Fruit fly (Drosophila melanogaster) whole organism, embryonic: ENCODE data around the gene CG8677.

Experiments
- Antp ChIP-seq: fragments of 200-800 bp; sonication (Bioruptor generic); optimal IDR thresholded peaks from 3 replicates; lab custom pipeline; 2016; ENCODE audit warnings: missing biosample characterization, missing genetic modification characterization
- Atf6 ChIP-seq: fragments of 200-800 bp; sonication (Bioruptor generic); IDR thresholded peaks from 2 replicates; pipeline ENCODE4 v1.3.6; 2022; ENCODE audit warnings: missing biosample characterization, missing genetic modification characterization
- Blimp-1 ChIP-seq: fragments of 200-800 bp; sonication (Bioruptor generic); optimal IDR thresholded peaks from 3 replicates; lab custom pipeline; 2018; ENCODE audit warnings: missing biosample characterization, missing genetic modification characterization, mild to moderate bottlenecking, moderate library complexity, missing genetic modification reagents
- CG10267 ChIP-seq: fragments of 200-800 bp; sonication (Bioruptor generic); optimal IDR thresholded peaks from 2 replicates; lab custom pipeline; 2018; ENCODE audit warnings: missing biosample characterization, mild to moderate bottlenecking, missing genetic modification characterization, moderate library complexity
- CG12769 ChIP-seq: fragments of 200-800 bp; sonication (Bioruptor generic); optimal IDR thresholded peaks from 2 replicates; lab custom pipeline; 2019; ENCODE audit warnings: missing biosample characterization, mild to moderate bottlenecking, missing genetic modification characterization, moderate library complexity
- CG14050 ChIP-seq: fragments of 200-800 bp; sonication (Bioruptor generic); IDR thresholded peaks from 3 replicates; pipeline ENCODE4 v1.3.6; 2022; ENCODE audit warnings: missing biosample characterization, missing genetic modification characterization
- CG2120 ChIP-seq: fragments of 200-800 bp; sonication (Bioruptor generic); optimal IDR thresholded peaks from 3 replicates; lab custom pipeline; 2016; ENCODE audit warnings: missing biosample characterization, missing genetic modification characterization
- CG31441 ChIP-seq: fragments of 200-800 bp; sonication (Bioruptor generic); IDR thresholded peaks from 2 replicates; pipeline ENCODE4 v1.3.6; 2022; ENCODE audit warnings: missing biosample characterization, missing genetic modification characterization
- CG3281 ChIP-seq: fragments of 200-800 bp; sonication (Bioruptor generic); optimal IDR thresholded peaks from 3 replicates; lab custom pipeline; 2017; ENCODE audit warnings: missing biosample characterization, mild to moderate bottlenecking, missing genetic modification characterization
- CG8765 ChIP-seq: fragments of 200-800 bp; sonication (Bioruptor generic); IDR thresholded peaks from 2 replicates; pipeline ENCODE4 v1.3.6; 2022; ENCODE audit warnings: missing biosample characterization, missing genetic modification characterization
- CoRest ChIP-seq: fragments of 200-800 bp; sonication (Bioruptor generic); optimal IDR thresholded peaks from 3 replicates; lab custom pipeline; 2018; ENCODE audit warnings: missing biosample characterization, mild to moderate bottlenecking, missing genetic modification characterization, moderate library complexity
- Drgx ChIP-seq: fragments of 200-800 bp; sonication (Bioruptor generic); IDR thresholded peaks from 2 replicates; pipeline ENCODE4 v1.3.6; 2022; ENCODE audit warnings: missing biosample characterization, missing genetic modification characterization
- Hand ChIP-seq: fragments of 200-800 bp; sonication (Bioruptor generic); optimal IDR thresholded peaks from 2 replicates; lab custom pipeline; 2017; ENCODE audit warnings: mild to moderate bottlenecking, missing biosample characterization, missing genetic modification reagents, missing genetic modification characterization
- Hmr ChIP-seq: fragments of 200-800 bp; sonication (Bioruptor generic); optimal IDR thresholded peaks from 3 replicates; lab custom pipeline; 2017; ENCODE audit warnings: mild to moderate bottlenecking, missing biosample characterization, missing genetic modification reagents, missing genetic modification characterization
- Hmx ChIP-seq: fragments of 200-800 bp; sonication (Bioruptor generic); optimal IDR thresholded peaks from 2 replicates; lab custom pipeline; 2016; ENCODE audit warnings: missing biosample characterization, missing genetic modification characterization
- Hr78 ChIP-seq, 2 experiments: fragments of 200-800 bp in 1 of 2; fragments of >200 bp in 1 of 2; sonication (Bioruptor generic) in 1 of 2; optimal IDR thresholded peaks; 2 replicates each; lab custom pipeline; 2017 to 2019; ENCODE audit warnings: missing biosample characterization in 2 of 2, missing genetic modification characterization in 2 of 2, mild to moderate bottlenecking in 1 of 2, moderate library complexity in 1 of 2
- MESR4 ChIP-seq: fragments of 200-800 bp; sonication (Bioruptor generic); optimal IDR thresholded peaks from 2 replicates; lab custom pipeline; 2018; ENCODE audit warnings: missing biosample characterization, mild to moderate bottlenecking, missing genetic modification characterization, moderate library complexity
- Mad ChIP-seq: fragments of 200-800 bp; sonication (Bioruptor generic); optimal IDR thresholded peaks from 2 replicates; lab custom pipeline; 2016; ENCODE audit warnings: missing biosample characterization, missing genetic modification characterization
- Med ChIP-seq: fragments of 200-800 bp; sonication (Bioruptor generic); peaks from one replicate; lab custom pipeline; 2016; ENCODE audit warnings: missing biosample characterization, missing genetic modification characterization, mild to moderate bottlenecking, inconsistent platforms, moderate library complexity
- Neu2 ChIP-seq: fragments of 200-800 bp; sonication (Bioruptor generic); optimal IDR thresholded peaks from 3 replicates; lab custom pipeline; 2016; ENCODE audit warnings: missing biosample characterization, missing genetic modification characterization, borderline replicate concordance
- Nf-YA ChIP-seq: fragments of 200-800 bp; sonication (Bioruptor generic); IDR thresholded peaks from 2 replicates; pipeline ENCODE4 v1.3.6; 2022; ENCODE audit warnings: missing biosample characterization, missing genetic modification characterization
- Rx ChIP-seq: fragments of 200-800 bp; sonication (Bioruptor generic); IDR thresholded peaks from 2 replicates; pipeline ENCODE4 v1.3.6; 2022; ENCODE audit warnings: missing biosample characterization, missing genetic modification characterization
- Scr ChIP-seq: fragments of 200-800 bp; sonication (Bioruptor generic); IDR thresholded peaks from 2 replicates; pipeline ENCODE4 v1.3.6; 2022; ENCODE audit warnings: missing biosample characterization, missing genetic modification characterization; ENCODE audit not compliant: partially characterized antibody
- Spps ChIP-seq: fragments of 200-800 bp; sonication (Bioruptor generic); optimal IDR thresholded peaks from 2 replicates; lab custom pipeline; 2018; ENCODE audit warnings: missing biosample characterization, mild to moderate bottlenecking, missing genetic modification characterization
- Sry-β ChIP-seq: fragments of 200-800 bp; sonication (Bioruptor generic); optimal IDR thresholded peaks from 2 replicates; lab custom pipeline; 2018; ENCODE audit warnings: missing biosample characterization, mild to moderate bottlenecking, missing genetic modification characterization, moderate library complexity
- Trl ChIP-seq, 3 experiments: fragments of >200 bp in 2 of 3; fragments of 200-800 bp in 1 of 3; sonication (Bioruptor generic) in 1 of 3; optimal IDR thresholded peaks; 2 replicates in 1 of 3; 3 replicates in 2 of 3; lab custom pipeline; 2016 to 2017; ENCODE audit warnings: missing biosample characterization in 1 of 3, missing genetic modification characterization in 1 of 3
- cg ChIP-seq: fragments of 200-800 bp; sonication (Bioruptor generic); optimal IDR thresholded peaks from 3 replicates; lab custom pipeline; 2019; ENCODE audit warnings: missing biosample characterization, mild to moderate bottlenecking, missing genetic modification characterization, moderate library complexity
- chinmo ChIP-seq: fragments of 200-800 bp; sonication (Bioruptor generic); IDR thresholded peaks from 4 replicates; pipeline ENCODE4 v1.3.6; 2022; ENCODE audit warnings: missing biosample characterization, missing genetic modification characterization; ENCODE audit not compliant: partially characterized antibody
- chn ChIP-seq: fragments of 200-800 bp; sonication (Bioruptor generic); optimal IDR thresholded peaks from 2 replicates; lab custom pipeline; 2016; ENCODE audit warnings: missing biosample characterization, missing genetic modification characterization
- crol ChIP-seq: fragments of 200-800 bp; sonication (Bioruptor generic); IDR thresholded peaks from 2 replicates; pipeline ENCODE4 v1.3.6; 2022; ENCODE audit warnings: missing biosample characterization, missing genetic modification characterization
- hb ChIP-seq: fragments of 200-800 bp; sonication (Bioruptor generic); IDR thresholded peaks from 3 replicates; pipeline ENCODE4 v1.3.6; 2022; ENCODE audit warnings: missing biosample characterization, missing genetic modification characterization; ENCODE audit not compliant: partially characterized antibody
- kni ChIP-seq: fragments of 200-800 bp; sonication (Bioruptor generic); optimal IDR thresholded peaks from 3 replicates; lab custom pipeline; 2017; ENCODE audit warnings: mild to moderate bottlenecking, missing biosample characterization, missing genetic modification reagents, missing genetic modification characterization
- knrl ChIP-seq: fragments of 200-800 bp; sonication (Bioruptor generic); IDR thresholded peaks from 3 replicates; pipeline ENCODE4 v1.3.6; 2022; ENCODE audit warnings: missing biosample characterization, missing genetic modification characterization; ENCODE audit not compliant: partially characterized antibody
- mld ChIP-seq: fragments of 200-800 bp; sonication (Bioruptor generic); IDR thresholded peaks from 3 replicates; pipeline ENCODE4 v1.3.6; 2022; ENCODE audit warnings: missing biosample characterization, missing genetic modification characterization; ENCODE audit not compliant: partially characterized antibody
- nerfin-1 ChIP-seq: fragments of 200-800 bp; sonication (Bioruptor generic); optimal IDR thresholded peaks from 3 replicates; lab custom pipeline; 2019; ENCODE audit warnings: missing biosample characterization, mild to moderate bottlenecking, missing genetic modification characterization, moderate library complexity
- prd ChIP-seq, 3 experiments: fragments of >200 bp in 2 of 3; fragments of 200-800 bp in 1 of 3; sonication (Bioruptor generic) in 1 of 3; optimal IDR thresholded peaks in 2 of 3; IDR thresholded peaks in 1 of 3; 2 replicates in 2 of 3; 3 replicates in 1 of 3; pipeline versions ENCODE4 v1.3.6 to Lab custom; 2017 to 2022; ENCODE audit warnings: missing biosample characterization in 1 of 3, missing genetic modification characterization in 1 of 3
- sd ChIP-seq: fragments of 200-800 bp; sonication (Bioruptor generic); optimal IDR thresholded peaks from 3 replicates; lab custom pipeline; 2018; ENCODE audit warnings: missing biosample characterization, mild to moderate bottlenecking, missing genetic modification characterization, moderate library complexity
- sens ChIP-seq: fragments of 200-800 bp; sonication (Bioruptor generic); peaks from one replicate; lab custom pipeline; 2016; ENCODE audit warnings: missing biosample characterization, missing genetic modification characterization
- slp2 ChIP-seq: fragments of 200-800 bp; sonication (Bioruptor generic); optimal IDR thresholded peaks from 2 replicates; lab custom pipeline; 2016; ENCODE audit warnings: missing biosample characterization, missing genetic modification characterization
- stwl ChIP-seq: fragments of 200-800 bp; sonication (Bioruptor generic); optimal IDR thresholded peaks from 3 replicates; lab custom pipeline; 2018; ENCODE audit warnings: missing biosample characterization, mild to moderate bottlenecking, missing genetic modification characterization, moderate library complexity
- tll ChIP-seq, 2 experiments: fragments of 200-800 bp in 1 of 2; fragments of >200 bp in 1 of 2; sonication (Bioruptor generic) in 1 of 2; optimal IDR thresholded peaks; 2 replicates each; lab custom pipeline; 2017 to 2019; ENCODE audit warnings: missing biosample characterization in 2 of 2, missing genetic modification characterization in 2 of 2, mild to moderate bottlenecking in 1 of 2, moderate library complexity in 1 of 2
- tna ChIP-seq: fragments of 200-800 bp; sonication (Bioruptor generic); IDR thresholded peaks from 2 replicates; pipeline ENCODE4 v1.3.6; 2022; ENCODE audit warnings: missing biosample characterization, missing genetic modification characterization; ENCODE audit not compliant: partially characterized antibody
- vvl ChIP-seq: fragments of 200-800 bp; sonication (Bioruptor generic); IDR thresholded peaks from 2 replicates; pipeline ENCODE4 v1.3.6; 2022; ENCODE audit warnings: missing biosample characterization, missing genetic modification characterization
- wek ChIP-seq: fragments of 200-800 bp; sonication (Bioruptor generic); optimal IDR thresholded peaks from 3 replicates; lab custom pipeline; 2018; ENCODE audit warnings: missing biosample characterization, mild to moderate bottlenecking, missing genetic modification characterization, moderate library complexity
- z ChIP-seq: fragments of 200-800 bp; sonication (Bioruptor generic); IDR thresholded peaks from 3 replicates; pipeline ENCODE4 v1.3.6; 2022; ENCODE audit warnings: missing biosample characterization, missing genetic modification characterization
- zen ChIP-seq: fragments of 200-800 bp; sonication (Bioruptor generic); optimal IDR thresholded peaks from 3 replicates; lab custom pipeline; 2018; ENCODE audit warnings: missing biosample characterization, mild to moderate bottlenecking, missing genetic modification characterization, moderate library complexity

Gene CG8677

dm6 chr2L:21243964-21244466 is 22.9 kb downstream of the CG8677 start (continued):
- peak; percentile 54 for TF ChIP-seq cg (GFP tag; lab: Kevin White, UChicago)
- TF ChIP-seq CG3281 (GFP tag; lab: Kevin White, UChicago) = no peak
- no peak for TF ChIP-seq CG31441
- no peak for TF ChIP-seq Drgx
- TF ChIP-seq z = peak; percentile 78
- 0 out of 2 replicates have a peak, but pooled peaks have one; percentile 15 for TF ChIP-seq vvl (GFP tag; lab: Robert Waterston, UW)
- TF ChIP-seq Hmr (GFP tag; lab: Kevin White, UChicago) = no peak
- no peak for TF ChIP-seq Spps (tag; lab: Kevin White, UChicago)
- TF ChIP-seq stwl (tag; lab: Kevin White, UChicago) = no peak
- no peak for TF ChIP-seq Hand (GFP tag; lab: Kevin White, UChicago)
- no peak for TF ChIP-seq mld (GFP tag; lab: Robert Waterston, UW)
- peak; percentile 82 for TF ChIP-seq kni
- peak; percentile 1 for TF ChIP-seq chn
- no peak for TF ChIP-seq wek (GFP tag; lab: Kevin White, UChicago)
- peak; percentile 11 for TF ChIP-seq sd (tag; lab: Kevin White, UChicago)
- TF ChIP-seq CG14050 (GFP tag; lab: Robert Waterston, UW) = no peak
- peak in 1 of 2 experiments; percentile 36 for TF ChIP-seq tll (GFP tag; optimal IDR thresholded peaks at IDR 0.05; lab: Kevin White, UChicago)
- TF ChIP-seq Hr78 (GFP tag; optimal IDR thresholded peaks at IDR 0.05; lab: Kevin White, UChicago) = peak in 1 of 2 experiments; percentile 93
- TF ChIP-seq hb (GFP tag; lab: Robert Waterston, UW) = no peak
- peak; percentile 25 to 47 for TF ChIP-seq Trl (optimal IDR thresholded peaks at IDR 0.05; lab: Kevin White, UChicago)
- no peak for TF ChIP-seq Trl (GFP tag; optimal IDR thresholded peaks at IDR 0.05; lab: Kevin White, UChicago)
- TF ChIP-seq Rx (GFP tag; lab: Robert Waterston, UW) = no peak
- TF ChIP-seq Neu2 (GFP tag; lab: Kevin White, UChicago) = no peak
- no peak for TF ChIP-seq Hmx (GFP tag; lab: Kevin White, UChicago)
- TF ChIP-seq nerfin-1 (tag; lab: Kevin White, UChicago) = peak; percentile 69
- TF ChIP-seq Med (GFP tag; lab: Kevin White, UChicago) = peak; percentile 64
- no peak for TF ChIP-seq Nf-YA
- TF ChIP-seq Antp = no peak
- peak; percentile 23 for TF ChIP-seq Blimp-1 (GFP tag; lab: Kevin White, UChicago)

dm6 chr2L:21245093-21245736 is 24.1 kb downstream of the CG8677 start:
- peak; percentile 45; the same call in 1 of the 2 replicates for TF ChIP-seq Drgx
- no peak for TF ChIP-seq CG8765 (GFP tag; lab: Robert Waterston, UW)
- TF ChIP-seq CG12769 (tag; lab: Kevin White, UChicago) = peak; percentile 8
- peak; percentile 73 for TF ChIP-seq kni
- no peak for TF ChIP-seq crol (GFP tag; lab: Robert Waterston, UW)
- no peak for TF ChIP-seq zen (tag; lab: Kevin White, UChicago)
- peak; percentile 24 for TF ChIP-seq CG10267 (tag; lab: Kevin White, UChicago)
- TF ChIP-seq stwl (tag; lab: Kevin White, UChicago) = peak; percentile 57
- TF ChIP-seq CG2120 (GFP tag; lab: Kevin White, UChicago) = no peak
- no peak for TF ChIP-seq CoRest
- TF ChIP-seq Med (GFP tag; lab: Kevin White, UChicago) = peak; percentile 51
- TF ChIP-seq MESR4 = no peak
- no peak for TF ChIP-seq Mad (GFP tag; lab: Kevin White, UChicago)
- TF ChIP-seq slp2 (GFP tag; lab: Kevin White, UChicago) = no peak
- TF ChIP-seq chinmo (GFP tag; lab: Robert Waterston, UW) = peak; percentile 76; the same call in 1 of the 4 replicates
- TF ChIP-seq Sry-β (GFP tag; lab: Kevin White, UChicago) = no peak
- TF ChIP-seq sens (GFP tag; lab: Kevin White, UChicago) = peak; percentile 61
- no peak for TF ChIP-seq knrl (GFP tag; lab: Robert Waterston, UW)
- no peak for TF ChIP-seq tna
- 0 out of 2 replicates have a peak, but pooled peaks have one; percentile 12 for TF ChIP-seq Atf6 (GFP tag; lab: Robert Waterston, UW)
- no peak for TF ChIP-seq prd (optimal IDR thresholded peaks at IDR 0.05; lab: Kevin White, UChicago)
- no peak for TF ChIP-seq prd (GFP tag; IDR thresholded peaks at IDR 0.05; lab: Robert Waterston, UW)
- TF ChIP-seq Scr = no peak
